Fruit fly (Drosophila melanogaster) whole organism, embryonic: ENCODE data around the gene TwdlB.

Experiments
- B-H1 ChIP-seq: fragments of 200-800 bp; sonication (Bioruptor generic); IDR thresholded peaks from 3 replicates; pipeline ENCODE4 v1.3.6; 2022; ENCODE audit warnings: missing biosample characterization, missing genetic modification characterization
- CG10209 ChIP-seq: fragments of 200-800 bp; sonication (Bioruptor generic); optimal IDR thresholded peaks from 3 replicates; lab custom pipeline; 2017; ENCODE audit warnings: missing biosample characterization, mild to moderate bottlenecking, missing genetic modification characterization, missing genetic modification reagents
- CG12219 ChIP-seq: fragments of 200-800 bp; sonication (Bioruptor generic); optimal IDR thresholded peaks from 3 replicates; lab custom pipeline; 2018; ENCODE audit warnings: missing biosample characterization, mild to moderate bottlenecking, missing genetic modification characterization
- CG12942 ChIP-seq: fragments of 200-800 bp; sonication (Bioruptor generic); optimal IDR thresholded peaks from 3 replicates; lab custom pipeline; 2016; ENCODE audit warnings: missing biosample characterization, missing genetic modification characterization
- CG13287 ChIP-seq: fragments of 200-800 bp; sonication (Bioruptor generic); IDR thresholded peaks from 2 replicates; pipeline ENCODE4 v1.3.6; 2022; ENCODE audit warnings: missing biosample characterization, missing genetic modification characterization; ENCODE audit not compliant: partially characterized antibody
- CG13624 ChIP-seq: fragments of 200-800 bp; sonication (Bioruptor generic); optimal IDR thresholded peaks from 2 replicates; lab custom pipeline; 2016; ENCODE audit warnings: missing biosample characterization, missing genetic modification characterization
- CG13894 ChIP-seq: fragments of 200-800 bp; sonication (Bioruptor generic); optimal IDR thresholded peaks from 3 replicates; lab custom pipeline; 2018; ENCODE audit warnings: missing biosample characterization, mild to moderate bottlenecking, missing genetic modification characterization, moderate library complexity
- CG14667 ChIP-seq: fragments of 200-800 bp; sonication (Bioruptor generic); IDR thresholded peaks from 2 replicates; pipeline ENCODE4 v1.3.6; 2022; ENCODE audit warnings: missing biosample characterization, missing genetic modification characterization
- CG17829 ChIP-seq: fragments of 200-800 bp; optimal IDR thresholded peaks from 2 replicates; lab custom pipeline; 2019; ENCODE audit warnings: missing biosample characterization, mild to moderate bottlenecking, missing genetic modification characterization, moderate library complexity
- CG18764 ChIP-seq: fragments of 200-800 bp; sonication (Bioruptor generic); optimal IDR thresholded peaks from 3 replicates; lab custom pipeline; 2016; ENCODE audit warnings: missing biosample characterization, missing genetic modification characterization
- CG2202 ChIP-seq: fragments of 200-800 bp; sonication (Bioruptor generic); optimal IDR thresholded peaks from 2 replicates; lab custom pipeline; 2018; ENCODE audit warnings: missing biosample characterization, mild to moderate bottlenecking, missing genetic modification characterization
- CG3995 ChIP-seq: fragments of 200-800 bp; sonication (Bioruptor generic); optimal IDR thresholded peaks from 3 replicates; lab custom pipeline; 2016; ENCODE audit warnings: missing biosample characterization, missing genetic modification characterization
- CG42726 ChIP-seq: fragments of 200-800 bp; sonication (Bioruptor generic); IDR thresholded peaks from 2 replicates; pipeline ENCODE4 v1.3.6; 2022; ENCODE audit warnings: missing biosample characterization, missing genetic modification characterization; ENCODE audit not compliant: partially characterized antibody
- CG4617 ChIP-seq: fragments of 200-800 bp; sonication (Bioruptor generic); optimal IDR thresholded peaks from 3 replicates; lab custom pipeline; 2016; ENCODE audit warnings: missing biosample characterization, missing genetic modification characterization, borderline replicate concordance
- CG4707 ChIP-seq: fragments of 200-800 bp; sonication (Bioruptor generic); optimal IDR thresholded peaks from 2 replicates; lab custom pipeline; 2018; ENCODE audit warnings: missing biosample characterization, mild to moderate bottlenecking, missing genetic modification characterization, moderate library complexity
- CG5180 ChIP-seq: fragments of 200-800 bp; sonication (Bioruptor generic); optimal IDR thresholded peaks from 3 replicates; lab custom pipeline; 2017; ENCODE audit warnings: missing biosample characterization, missing genetic modification characterization, mild to moderate bottlenecking, moderate library complexity, missing genetic modification reagents
- CG6689 ChIP-seq: fragments of 200-800 bp; sonication (Bioruptor generic); IDR thresholded peaks from 2 replicates; pipeline ENCODE4 v1.3.6; 2022; ENCODE audit warnings: missing biosample characterization, missing genetic modification characterization
- CG7556 ChIP-seq: fragments of 200-800 bp; sonication (Bioruptor generic); optimal IDR thresholded peaks from 2 replicates; lab custom pipeline; 2017; ENCODE audit warnings: missing biosample characterization, mild to moderate bottlenecking, missing genetic modification characterization
- CG7786 ChIP-seq: fragments of 200-800 bp; sonication (Bioruptor generic); optimal IDR thresholded peaks from 2 replicates; lab custom pipeline; 2016; ENCODE audit warnings: missing biosample characterization, missing genetic modification characterization
- CG9215 ChIP-seq: fragments of 200-800 bp; sonication (Bioruptor generic); IDR thresholded peaks from 2 replicates; pipeline ENCODE4 v1.3.6; 2022; ENCODE audit warnings: missing biosample characterization, missing genetic modification characterization
- CG9797 ChIP-seq: fragments of 200-800 bp; sonication (Bioruptor generic); optimal IDR thresholded peaks from 3 replicates; lab custom pipeline; 2018; ENCODE audit warnings: missing biosample characterization, mild to moderate bottlenecking, missing genetic modification characterization
- CHES-1-like ChIP-seq: fragments of 200-800 bp; sonication (Bioruptor generic); optimal IDR thresholded peaks from 2 replicates; lab custom pipeline; 2016; ENCODE audit warnings: missing biosample characterization, missing genetic modification characterization
- Dll ChIP-seq: fragments of 200-800 bp; sonication (Bioruptor generic); IDR thresholded peaks from 4 replicates; pipeline ENCODE4 v1.3.6; 2022; ENCODE audit warnings: missing biosample characterization, missing genetic modification characterization; ENCODE audit not compliant: partially characterized antibody
- MTF-1 ChIP-seq: fragments of 200-800 bp; sonication (Bioruptor generic); optimal IDR thresholded peaks from 2 replicates; lab custom pipeline; 2018; ENCODE audit warnings: missing biosample characterization, mild to moderate bottlenecking, missing genetic modification characterization, borderline replicate concordance
- NC2β ChIP-seq: fragments of 200-800 bp; sonication (Bioruptor generic); optimal IDR thresholded peaks from 2 replicates; lab custom pipeline; 2016; ENCODE audit warnings: missing biosample characterization, missing genetic modification characterization
- Nf-YC ChIP-seq: fragments of 200-800 bp; optimal IDR thresholded peaks from 3 replicates; lab custom pipeline; 2019; ENCODE audit warnings: missing biosample characterization, mild to moderate bottlenecking, missing genetic modification characterization, moderate library complexity
- Rx ChIP-seq: fragments of 200-800 bp; sonication (Bioruptor generic); IDR thresholded peaks from 2 replicates; pipeline ENCODE4 v1.3.6; 2022; ENCODE audit warnings: missing biosample characterization, missing genetic modification characterization
- Spps ChIP-seq: fragments of 200-800 bp; sonication (Bioruptor generic); optimal IDR thresholded peaks from 2 replicates; lab custom pipeline; 2018; ENCODE audit warnings: missing biosample characterization, mild to moderate bottlenecking, missing genetic modification characterization
- Sry-δ ChIP-seq: fragments of 200-800 bp; sonication (Bioruptor generic); optimal IDR thresholded peaks from 2 replicates; lab custom pipeline; 2016; ENCODE audit warnings: missing biosample characterization, missing genetic modification characterization
- YL-1 ChIP-seq: fragments of 200-800 bp; sonication (Bioruptor generic); optimal IDR thresholded peaks from 3 replicates; lab custom pipeline; 2017; ENCODE audit warnings: missing biosample characterization, mild to moderate bottlenecking, missing genetic modification characterization
- abd-A ChIP-seq: fragments of 200-800 bp; sonication (Bioruptor generic); optimal IDR thresholded peaks from 3 replicates; lab custom pipeline; 2019; ENCODE audit warnings: missing biosample characterization, mild to moderate bottlenecking, missing genetic modification characterization, moderate library complexity
- aop ChIP-seq: fragments of 200-800 bp; sonication (Bioruptor generic); IDR thresholded peaks from 2 replicates; pipeline ENCODE4 v1.3.6; 2022; ENCODE audit warnings: missing biosample characterization, missing genetic modification characterization
- ato ChIP-seq: fragments of 200-800 bp; sonication (Bioruptor generic); IDR thresholded peaks from 2 replicates; pipeline ENCODE4 v1.3.6; 2022; ENCODE audit warnings: missing biosample characterization, missing genetic modification characterization; ENCODE audit not compliant: partially characterized antibody
- bbx ChIP-seq: fragments of 200-800 bp; sonication (Bioruptor generic); IDR thresholded peaks from 2 replicates; pipeline ENCODE4 v1.3.6; 2022; ENCODE audit warnings: missing biosample characterization, missing genetic modification characterization; ENCODE audit not compliant: partially characterized antibody
- br ChIP-seq: fragments of >200 bp; optimal IDR thresholded peaks from 2 replicates; lab custom pipeline; 2017
- danr ChIP-seq: fragments of 200-800 bp; sonication (Bioruptor generic); IDR thresholded peaks from 2 replicates; pipeline ENCODE4 v1.3.6; 2022; ENCODE audit warnings: missing biosample characterization, missing genetic modification characterization
- esg ChIP-seq: fragments of 200-800 bp; sonication (Bioruptor generic); conservative IDR thresholded peaks from 2 replicates; pipeline ENCODE4 v1.3.6; 2022; ENCODE audit warnings: missing biosample characterization, missing genetic modification characterization
- eyg ChIP-seq: fragments of 200-800 bp; sonication (Bioruptor generic); optimal IDR thresholded peaks from 3 replicates; lab custom pipeline; 2016; ENCODE audit warnings: missing biosample characterization, missing genetic modification characterization
- ftz-f1 ChIP-seq: fragments of 200-800 bp; sonication (Bioruptor generic); optimal IDR thresholded peaks from 2 replicates; lab custom pipeline; 2016; ENCODE audit warnings: missing biosample characterization, missing genetic modification characterization
- grn ChIP-seq: fragments of 200-800 bp; sonication (Bioruptor generic); optimal IDR thresholded peaks from 3 replicates; lab custom pipeline; 2017; ENCODE audit warnings: missing biosample characterization, missing genetic modification characterization
- ham ChIP-seq: fragments of 200-800 bp; sonication (Bioruptor generic); IDR thresholded peaks from 2 replicates; pipeline ENCODE4 v1.3.6; 2022; ENCODE audit warnings: missing biosample characterization, missing genetic modification characterization
- hkb ChIP-seq, 2 experiments: fragments of 200-800 bp in 1 of 2; fragments of >200 bp in 1 of 2; sonication (Bioruptor generic) in 1 of 2; IDR thresholded peaks in 1 of 2; optimal IDR thresholded peaks in 1 of 2; 2 replicates each; pipeline versions ENCODE4 v1.3.6 to Lab custom; 2017 to 2022; ENCODE audit warnings: missing biosample characterization in 1 of 2, missing genetic modification characterization in 1 of 2
- kah ChIP-seq: fragments of 200-800 bp; sonication (Bioruptor generic); optimal IDR thresholded peaks from 2 replicates; lab custom pipeline; 2018; ENCODE audit warnings: missing biosample characterization, mild to moderate bottlenecking, missing genetic modification characterization
- mld ChIP-seq: fragments of 200-800 bp; sonication (Bioruptor generic); IDR thresholded peaks from 3 replicates; pipeline ENCODE4 v1.3.6; 2022; ENCODE audit warnings: missing biosample characterization, missing genetic modification characterization; ENCODE audit not compliant: partially characterized antibody
- peb ChIP-seq: fragments of 200-800 bp; sonication (Bioruptor generic); IDR thresholded peaks from 2 replicates; pipeline ENCODE4 v1.3.6; 2022; ENCODE audit warnings: missing biosample characterization, missing genetic modification characterization
- sr ChIP-seq: fragments of 200-800 bp; sonication (Bioruptor generic); IDR thresholded peaks from 3 replicates; pipeline ENCODE4 v1.3.6; 2022; ENCODE audit warnings: missing biosample characterization, missing genetic modification characterization
- vvl ChIP-seq: fragments of 200-800 bp; sonication (Bioruptor generic); IDR thresholded peaks from 2 replicates; pipeline ENCODE4 v1.3.6; 2022; ENCODE audit warnings: missing biosample characterization, missing genetic modification characterization

TwdlB gene

dm6 chr3R:26593847-26594542 is 29.3 kb downstream of the TwdlB start (continued):
- no peak for TF ChIP-seq CG42726 (GFP tag; lab: Robert Waterston, UW)
- no peak for TF ChIP-seq CG14667 (GFP tag; lab: Robert Waterston, UW)
- TF ChIP-seq ham (GFP tag; lab: Robert Waterston, UW): no peak
- no peak for TF ChIP-seq peb (GFP tag; lab: Robert Waterston, UW)
- no peak for TF ChIP-seq CG3995 (GFP tag; lab: Kevin White, UChicago)
- TF ChIP-seq vvl (GFP tag; lab: Robert Waterston, UW): peak; percentile 89
- TF ChIP-seq sr (GFP tag; lab: Robert Waterston, UW): no peak
- TF ChIP-seq CG4707: no peak
- no peak for TF ChIP-seq CG17829 (tag; lab: Kevin White, UChicago)
- TF ChIP-seq CG4617 (GFP tag; lab: Kevin White, UChicago): no peak
- no peak for TF ChIP-seq CG7786 (GFP tag; lab: Kevin White, UChicago)
- TF ChIP-seq CG12219 (GFP tag; lab: Kevin White, UChicago): no peak
- TF ChIP-seq CG13287 (GFP tag; lab: Robert Waterston, UW): no peak
- no peak for TF ChIP-seq eyg (GFP tag; lab: Kevin White, UChicago)
- peak; percentile 91 for TF ChIP-seq abd-A (tag; lab: Kevin White, UChicago)
- TF ChIP-seq CHES-1-like (GFP tag; lab: Kevin White, UChicago): no peak
- TF ChIP-seq CG13894 (tag; lab: Kevin White, UChicago): no peak
- no peak for TF ChIP-seq B-H1 (GFP tag; lab: Robert Waterston, UW)
- no peak for TF ChIP-seq CG6689 (GFP tag; lab: Robert Waterston, UW)
- no peak for TF ChIP-seq MTF-1
- TF ChIP-seq grn (GFP tag; lab: Kevin White, UChicago): peak; percentile 15
- no peak for TF ChIP-seq danr (GFP tag; lab: Robert Waterston, UW)
- TF ChIP-seq esg (GFP tag; lab: Robert Waterston, UW): no peak
- no peak for TF ChIP-seq CG2202 (tag; lab: Kevin White, UChicago)
- no peak for TF ChIP-seq CG10209 (GFP tag; lab: Kevin White, UChicago)
- peak; percentile 55 for TF ChIP-seq Nf-YC
- no peak for TF ChIP-seq CG9215
- TF ChIP-seq kah: no peak
- TF ChIP-seq CG18764 (GFP tag; lab: Kevin White, UChicago): no peak
- TF ChIP-seq ato: no peak
- TF ChIP-seq CG5180 (GFP tag; lab: Kevin White, UChicago): no peak
- no peak for TF ChIP-seq br (lab: Kevin White, UChicago)
- no peak for TF ChIP-seq Rx (GFP tag; lab: Robert Waterston, UW)
- no peak for TF ChIP-seq hkb (optimal IDR thresholded peaks at IDR 0.05; lab: Kevin White, UChicago)
- no peak for TF ChIP-seq hkb (GFP tag; IDR thresholded peaks at IDR 0.05; lab: Robert Waterston, UW)
- no peak for TF ChIP-seq NC2β (GFP tag; lab: Kevin White, UChicago)
- no peak for TF ChIP-seq bbx (GFP tag; lab: Robert Waterston, UW)
- no peak for TF ChIP-seq Sry-δ (GFP tag; lab: Kevin White, UChicago)
- peak; percentile 31 for TF ChIP-seq ftz-f1 (GFP tag; lab: Kevin White, UChicago)
- TF ChIP-seq Dll: no peak
- no peak for TF ChIP-seq CG13624 (GFP tag; lab: Kevin White, UChicago)
- TF ChIP-seq CG12942 (GFP tag; lab: Kevin White, UChicago): no peak
- no peak for TF ChIP-seq CG9797 (GFP tag; lab: Kevin White, UChicago)
- TF ChIP-seq CG7556: no peak
- TF ChIP-seq mld (GFP tag; lab: Robert Waterston, UW): no peak
- no peak for TF ChIP-seq YL-1 (GFP tag; lab: Kevin White, UChicago)
- TF ChIP-seq Spps: no peak
- no peak for TF ChIP-seq aop (GFP tag; lab: Robert Waterston, UW)
